Worm (Caenorhabditis elegans) whole organism, L3 larva: ENCODE data around the gene lect-2.

ENCODE experiments used
- R02D3.7 ChIP-seq: fragments of 150-350 bp; optimal IDR thresholded peaks from 2 replicates; lab custom pipeline; 2014; ENCODE audit warnings: missing biosample characterization, missing genetic modification characterization
- ZK546.5 ChIP-seq: sonication (generic microtip); optimal IDR thresholded peaks from 2 replicates; lab custom pipeline; 2017; ENCODE audit warnings: missing biosample characterization, missing genetic modification characterization
- aly-2 ChIP-seq: fragments of 150-350 bp; optimal IDR thresholded peaks from 2 replicates; lab custom pipeline; 2014; ENCODE audit warnings: missing biosample characterization, missing genetic modification characterization
- ama-1 ChIP-seq: fragments of 150-350 bp; optimal IDR thresholded peaks from 2 replicates; lab custom pipeline; 2018
- ceh-16 ChIP-seq: sonication (generic microtip); optimal IDR thresholded peaks from 2 replicates; lab custom pipeline; 2017; ENCODE audit warnings: missing biosample characterization, missing genetic modification characterization
- ceh-28 ChIP-seq: fragments of 150-350 bp; optimal IDR thresholded peaks from 2 replicates; lab custom pipeline; 2014; ENCODE audit warnings: missing biosample characterization, missing genetic modification reagents, missing genetic modification characterization
- ceh-82 ChIP-seq: fragments of 150-350 bp; optimal IDR thresholded peaks from 2 replicates; lab custom pipeline; 2014; ENCODE audit warnings: missing biosample characterization, missing genetic modification characterization
- ceh-9 ChIP-seq: sonication (generic microtip); optimal IDR thresholded peaks from 2 replicates; lab custom pipeline; 2018; ENCODE audit warnings: missing biosample characterization, missing genetic modification characterization
- daf-12 ChIP-seq: fragments of 150-350 bp; optimal IDR thresholded peaks from 2 replicates; lab custom pipeline; 2014; ENCODE audit warnings: missing biosample characterization, missing genetic modification reagents, missing genetic modification characterization
- egl-27 ChIP-seq: sonication (generic microtip); optimal IDR thresholded peaks from 4 replicates; lab custom pipeline; 2017; ENCODE audit warnings: missing biosample characterization, missing genetic modification reagents, missing genetic modification characterization
- elt-1 ChIP-seq: fragments of 150-350 bp; optimal IDR thresholded peaks from 2 replicates; lab custom pipeline; 2014; ENCODE audit warnings: missing biosample characterization, missing genetic modification characterization
- elt-2 ChIP-seq: sonication (generic microtip); optimal IDR thresholded peaks from 2 replicates; lab custom pipeline; 2016; ENCODE audit warnings: missing genetic modification reagents, mild to moderate bottlenecking, missing genetic modification characterization, missing compliant biosample characterization
- elt-3 ChIP-seq, 3 experiments: fragments of 150-350 bp in 1 of 3; sonication (generic microtip) in 2 of 3; optimal IDR thresholded peaks; 2 replicates in 2 of 3; 4 replicates in 1 of 3; lab custom pipeline; 2014 to 2017; ENCODE audit warnings: missing biosample characterization in 3 of 3, missing genetic modification characterization in 3 of 3
- eor-1 ChIP-seq, 2 experiments: fragments of 150-350 bp; optimal IDR thresholded peaks; 2 replicates each; lab custom pipeline; 2014 to 2018; ENCODE audit warnings: missing biosample characterization in 2 of 2, missing genetic modification characterization in 2 of 2
- fkh-10 ChIP-seq: sonication (generic microtip); optimal IDR thresholded peaks from 2 replicates; lab custom pipeline; 2017; ENCODE audit warnings: missing biosample characterization, missing genetic modification reagents, missing genetic modification characterization
- hmg-11 ChIP-seq: sonication (generic microtip); optimal IDR thresholded peaks from 2 replicates; lab custom pipeline; 2016; ENCODE audit warnings: missing genetic modification characterization, missing compliant biosample characterization
- jun-1 ChIP-seq: fragments of 150-350 bp; optimal IDR thresholded peaks from 2 replicates; lab custom pipeline; 2014; ENCODE audit warnings: missing biosample characterization, missing genetic modification reagents, missing genetic modification characterization
- lin-15B ChIP-seq: fragments of 150-350 bp; optimal IDR thresholded peaks from 2 replicates; lab custom pipeline; 2014; ENCODE audit warnings: missing biosample characterization, missing genetic modification characterization
- lin-39 ChIP-seq: fragments of 150-350 bp; optimal IDR thresholded peaks from 2 replicates; lab custom pipeline; 2018; ENCODE audit warnings: missing biosample characterization, missing genetic modification reagents, missing genetic modification characterization
- mdl-1 ChIP-seq: fragments of 150-350 bp; optimal IDR thresholded peaks from 2 replicates; lab custom pipeline; 2014; ENCODE audit warnings: missing biosample characterization, missing genetic modification characterization
- mml-1 ChIP-seq: fragments of 150-350 bp; sonication (generic microtip); optimal IDR thresholded peaks from 3 replicates; lab custom pipeline; 2014; ENCODE audit warnings: missing biosample characterization, missing genetic modification characterization
- nfya-1 ChIP-seq: sonication (generic microtip); optimal IDR thresholded peaks from 2 replicates; lab custom pipeline; 2017; ENCODE audit warnings: missing genetic modification characterization, mild to moderate bottlenecking, missing compliant biosample characterization, antibody characterized with exemption, moderate library complexity; ENCODE audit not compliant: insufficient read depth
- nhr-12 ChIP-seq: fragments of 150-350 bp; optimal IDR thresholded peaks from 2 replicates; lab custom pipeline; 2014; ENCODE audit warnings: missing biosample characterization, missing genetic modification characterization
- nhr-237 ChIP-seq: fragments of 150-350 bp; optimal IDR thresholded peaks from 2 replicates; lab custom pipeline; 2014; ENCODE audit warnings: missing biosample characterization, missing genetic modification characterization
- nhr-28 ChIP-seq: fragments of 150-350 bp; optimal IDR thresholded peaks from 2 replicates; lab custom pipeline; 2014; ENCODE audit warnings: missing biosample characterization, missing genetic modification characterization
- nhr-43 ChIP-seq: sonication (generic microtip); optimal IDR thresholded peaks from 2 replicates; lab custom pipeline; 2016; ENCODE audit warnings: mild to moderate bottlenecking, missing genetic modification characterization, missing compliant biosample characterization; ENCODE audit not compliant: poor library complexity, severe bottlenecking
- nhr-67 ChIP-seq: fragments of 150-350 bp; optimal IDR thresholded peaks from 2 replicates; lab custom pipeline; 2014; ENCODE audit warnings: missing biosample characterization, missing genetic modification characterization
- nhr-77 ChIP-seq: fragments of 150-350 bp; optimal IDR thresholded peaks from 2 replicates; lab custom pipeline; 2014; ENCODE audit warnings: missing biosample characterization, missing genetic modification characterization
- pha-4 ChIP-seq: fragments of 150-350 bp; optimal IDR thresholded peaks from 2 replicates; lab custom pipeline; 2014; ENCODE audit warnings: missing biosample characterization, missing genetic modification reagents, missing genetic modification characterization
- pqm-1 ChIP-seq: fragments of 150-350 bp; optimal IDR thresholded peaks from 2 replicates; lab custom pipeline; 2017; ENCODE audit warnings: missing biosample characterization, missing genetic modification characterization, inconsistent platforms
- skn-1 ChIP-seq: fragments of 150-350 bp; optimal IDR thresholded peaks from 2 replicates; lab custom pipeline; 2014; ENCODE audit warnings: missing biosample characterization, missing genetic modification characterization
- snpc-4 ChIP-seq: fragments of 150-350 bp; optimal IDR thresholded peaks from 2 replicates; lab custom pipeline; 2014; ENCODE audit warnings: missing biosample characterization, missing genetic modification characterization
- tbx-2 ChIP-seq: sonication (generic microtip); optimal IDR thresholded peaks from 2 replicates; lab custom pipeline; 2016; ENCODE audit warnings: mild to moderate bottlenecking, missing genetic modification characterization, missing compliant biosample characterization
- unc-39 ChIP-seq: sonication (generic microtip); optimal IDR thresholded peaks from 4 replicates; lab custom pipeline; 2017; ENCODE audit warnings: missing biosample characterization, missing genetic modification characterization
- unc-62 ChIP-seq: fragments of 150-350 bp; sonication (generic microtip); optimal IDR thresholded peaks from 4 replicates; lab custom pipeline; 2014; ENCODE audit warnings: missing biosample characterization, missing genetic modification reagents, missing genetic modification characterization
- zag-1 ChIP-seq: fragments of 150-350 bp; optimal IDR thresholded peaks from 2 replicates; lab custom pipeline; 2014; ENCODE audit warnings: missing biosample characterization, missing genetic modification characterization
- ztf-4 ChIP-seq: fragments of 150-350 bp; optimal IDR thresholded peaks from 2 replicates; lab custom pipeline; 2014; ENCODE audit warnings: missing biosample characterization, missing genetic modification characterization

lect-2 gene

ce11 chrII:5828486-5828885 is 38.0 kb downstream of the lect-2 start, which contains the start of gene ZK1248.11:
Gene ZK1248.11 (minus strand): TSS chrII:5828586.
- TF ChIP-seq nfya-1 (tag; lab: Kevin White, UChicago) (no peak), unc-62 (GFP tag; lab: Kevin White, UChicago) (no peak), ceh-28 (no peak), ceh-82 (tag; lab: Kevin White, UChicago) (no peak), zag-1 (tag; lab: Kevin White, UChicago) (no peak), daf-12 (no peak), egl-27 (tag; lab: Kevin White, UChicago) (no peak)

- TF ChIP-seq skn-1 (tag; lab: Kevin White, UChicago) (no peak), ZK546.5 (tag; lab: Kevin White, UChicago) (no peak), nhr-12 (tag; lab: Kevin White, UChicago) (no peak), jun-1 (tag; lab: Kevin White, UChicago) (no peak), nhr-67 (tag; lab: Kevin White, UChicago) (no peak), ztf-4 (tag; lab: Kevin White, UChicago) (no peak), nhr-43 (tag; lab: Kevin White, UChicago) (no peak), pqm-1 (tag; lab: Kevin White, UChicago) (peak; percentile 56), eor-1 (tag; optimal IDR thresholded peaks at IDR 0.05; lab: Kevin White, UChicago) (no peak), elt-2 (peak; percentile 74), lin-39 (no peak), fkh-10 (GFP tag; lab: Kevin White, UChicago) (no peak), ceh-16 (tag; lab: Kevin White, UChicago) (no peak)
- TF ChIP-seq, all 47 proteins: peak for 2
Measured at ce11 chrII:5829940-5830424, 39.5 kb downstream of the lect-2 start, which contains the start of gene col-74. Gene col-74 (plus strand): TSS chrII:5830374.

- TF ChIP-seq nhr-237 (no peak), elt-1 (tag; lab: Kevin White, UChicago) (no peak), ZK546.5 (tag; lab: Kevin White, UChicago) (no peak), tbx-2 (tag; lab: Kevin White, UChicago) (no peak), ceh-9 (tag; lab: Kevin White, UChicago) (no peak)
Measured at ce11 chrII:5831373-5831772, 40.9 kb downstream of the lect-2 start.

- TF ChIP-seq tbx-2 (tag; lab: Kevin White, UChicago): no peak
Measured at ce11 chrII:5833136-5833535, 42.6 kb downstream of the lect-2 start, which contains the start of gene gtap-1. Gene gtap-1 (minus strand): TSS chrII:5833236.

ce11 chrII:5835146-5835545 is 44.6 kb downstream of the lect-2 start:
- TF ChIP-seq ama-1 (lab: Kevin White, UChicago): no peak
- no peak for TF ChIP-seq zag-1 (tag; lab: Kevin White, UChicago)
- no peak for TF ChIP-seq mml-1 (tag; lab: Kevin White, UChicago)
- no peak for TF ChIP-seq nhr-237
- TF ChIP-seq unc-39 (tag; lab: Kevin White, UChicago): no peak
- no peak for TF ChIP-seq nhr-28 (tag; lab: Kevin White, UChicago)
- TF ChIP-seq mdl-1: no peak
- TF ChIP-seq hmg-11: no peak
- TF ChIP-seq eor-1 (tag; optimal IDR thresholded peaks at IDR 0.05; lab: Kevin White, UChicago): no peak
- TF ChIP-seq ZK546.5 (tag; lab: Kevin White, UChicago): no peak
- no peak for TF ChIP-seq elt-3 (tag; optimal IDR thresholded peaks at IDR 0.05; lab: Kevin White, UChicago)
- no peak for TF ChIP-seq ceh-82 (tag; lab: Kevin White, UChicago)
- TF ChIP-seq egl-27 (tag; lab: Kevin White, UChicago): no peak
- TF ChIP-seq, all 47 proteins: peak for 0

ce11 chrII:5836153-5836719 is 45.7 kb downstream of the lect-2 start, which contains the start of gene fzo-1:
Gene fzo-1 (minus strand): TSS chrII:5836203.
- TF ChIP-seq zag-1 (tag; lab: Kevin White, UChicago) (no peak), unc-62 (GFP tag; lab: Kevin White, UChicago) (no peak), aly-2 (tag; lab: Kevin White, UChicago) (no peak), pha-4 (tag; lab: Kevin White, UChicago) (peak; percentile 72), nhr-77 (tag; lab: Kevin White, UChicago) (no peak), skn-1 (tag; lab: Kevin White, UChicago) (no peak), fkh-10 (GFP tag; lab: Kevin White, UChicago) (peak; percentile 22), nfya-1 (tag; lab: Kevin White, UChicago) (peak; percentile 60), lin-15B (tag; lab: Kevin White, UChicago) (peak; percentile 52), elt-2 (peak; percentile 47), snpc-4 (tag; lab: Kevin White, UChicago) (peak; percentile 29), R02D3.7 (no peak)
- TF ChIP-seq, all 47 proteins: peak for 6
